Worm (Caenorhabditis elegans) whole organism, L4/young adult: ENCODE results near the gene wbp-2.

Experiments used
- W03F9.2 ChIP-seq: fragments of 150-350 bp; optimal IDR thresholded peaks from 2 replicates; lab custom pipeline; 2014; ENCODE audit warnings: missing biosample characterization, missing genetic modification characterization
- him-1 ChIP-seq: sonication (generic microtip); optimal IDR thresholded peaks from 2 replicates; lab custom pipeline; 2016; ENCODE audit warnings: missing genotype, missing genetic modification reagents, missing genetic modification characterization, missing compliant biosample characterization

- TF ChIP-seq him-1 (tag; lab: Kevin White, UChicago): no peak
- no peak for TF ChIP-seq W03F9.2 (tag; lab: Kevin White, UChicago)
Measured at ce11 chrII:9352669-9353068, 23.1 kb downstream of the wbp-2 start, which contains the start of the genes sdhb-1 and cup-15.
